Worm (Caenorhabditis elegans) whole organism, L1 larva: ENCODE measurements around the gene hic-1.

Experiments
- C04F5.9 ChIP-seq: sonication (generic microtip); optimal IDR thresholded peaks from 2 replicates; lab custom pipeline; 2016; ENCODE audit warnings: missing genetic modification characterization, missing compliant biosample characterization
- C16A3.4 ChIP-seq: fragments of 150-350 bp; optimal IDR thresholded peaks from 2 replicates; lab custom pipeline; 2014; ENCODE audit warnings: missing biosample characterization, missing genetic modification characterization
- Y116A8C.19 ChIP-seq: sonication (generic microtip); optimal IDR thresholded peaks from 2 replicates; lab custom pipeline; 2016; ENCODE audit warnings: missing compliant biosample characterization, missing genetic modification characterization, borderline replicate concordance
- aha-1 ChIP-seq: fragments of 150-350 bp; optimal IDR thresholded peaks from 2 replicates; lab custom pipeline; 2014; ENCODE audit warnings: missing biosample characterization, missing genetic modification characterization
- aly-2 ChIP-seq: fragments of 150-350 bp; optimal IDR thresholded peaks from 2 replicates; lab custom pipeline; 2014; ENCODE audit warnings: missing biosample characterization, missing genetic modification characterization
- blmp-1 ChIP-seq: fragments of 150-350 bp; optimal IDR thresholded peaks from 2 replicates; lab custom pipeline; 2014; ENCODE audit warnings: missing biosample characterization, missing genetic modification characterization
- ceh-82 ChIP-seq, 3 experiments: fragments of 150-350 bp in 1 of 3; sonication (generic microtip) in 2 of 3; optimal IDR thresholded peaks; 2 replicates each; lab custom pipeline; 2014 to 2017; ENCODE audit warnings: missing biosample characterization in 3 of 3, missing genetic modification characterization in 3 of 3
- ceh-88 ChIP-seq: fragments of 200-800 bp; sonication (Bioruptor generic); IDR thresholded peaks from 2 replicates; pipeline ENCODE4 v1.3.6; 2022; ENCODE audit warnings: missing genetic modification characterization, missing compliant biosample characterization
- ces-1 ChIP-seq: fragments of 150-350 bp; optimal IDR thresholded peaks from 2 replicates; lab custom pipeline; 2014; ENCODE audit warnings: missing biosample characterization, missing genetic modification reagents, missing genetic modification characterization
- dsc-1 ChIP-seq: sonication (generic microtip); optimal IDR thresholded peaks from 2 replicates; lab custom pipeline; 2016; ENCODE audit warnings: mild to moderate bottlenecking, missing genetic modification characterization, missing compliant biosample characterization
- efl-1 ChIP-seq, 4 experiments: fragments of 150-350 bp; optimal IDR thresholded peaks in 3 of 4; peaks in 1 of 4; 1 replicate in 1 of 4; 2 replicates in 3 of 4; lab custom pipeline; 2014; ENCODE audit warnings: missing biosample characterization in 2 of 4, missing genetic modification characterization in 2 of 4, missing genetic modification reagents in 2 of 4
- egl-13 ChIP-seq: sonication (generic microtip); optimal IDR thresholded peaks from 2 replicates; lab custom pipeline; 2016; ENCODE audit warnings: missing genotype, missing genetic modification reagents, missing genetic modification characterization, missing compliant biosample characterization
- egl-27 ChIP-seq, 2 experiments: fragments of 150-350 bp in 1 of 2; sonication (generic microtip); optimal IDR thresholded peaks; 3 replicates each; lab custom pipeline; 2017 to 2018; ENCODE audit warnings: missing biosample characterization in 2 of 2, missing genetic modification characterization in 2 of 2, missing genetic modification reagents in 2 of 2
- elt-2 ChIP-seq: sonication (generic microtip); optimal IDR thresholded peaks from 2 replicates; lab custom pipeline; 2016; ENCODE audit warnings: missing genetic modification characterization, mild to moderate bottlenecking, inconsistent platforms, missing compliant biosample characterization, missing genetic modification reagents
- elt-3 ChIP-seq, 6 experiments: fragments of 150-350 bp in 1 of 6; sonication (generic microtip); optimal IDR thresholded peaks; 2 replicates each; lab custom pipeline; 2017 to 2018; ENCODE audit warnings: missing biosample characterization in 6 of 6, missing genetic modification characterization in 6 of 6, inconsistent platforms in 1 of 6
- fkh-4 ChIP-seq: sonication (generic microtip); optimal IDR thresholded peaks from 2 replicates; lab custom pipeline; 2016; ENCODE audit warnings: missing compliant biosample characterization, missing genetic modification characterization, borderline replicate concordance
- fos-1 ChIP-seq: fragments of 150-350 bp; optimal IDR thresholded peaks from 2 replicates; lab custom pipeline; 2014; ENCODE audit warnings: missing biosample characterization, missing genetic modification characterization
- hlh-17 ChIP-seq: fragments of 200-800 bp; sonication (Bioruptor generic); optimal IDR thresholded peaks from 2 replicates; lab custom pipeline; 2018; ENCODE audit warnings: missing genetic modification characterization, mild to moderate bottlenecking, missing compliant biosample characterization, moderate library complexity, borderline replicate concordance
- hlh-4 ChIP-seq: sonication (generic microtip); optimal IDR thresholded peaks from 2 replicates; lab custom pipeline; 2016; ENCODE audit warnings: mild to moderate bottlenecking, missing genetic modification characterization, missing compliant biosample characterization
- irx-1 ChIP-seq: sonication (generic microtip); optimal IDR thresholded peaks from 2 replicates; lab custom pipeline; 2016; ENCODE audit warnings: missing genetic modification characterization, missing compliant biosample characterization
- isw-1 ChIP-seq: fragments of 200-800 bp; sonication (Bioruptor generic); IDR thresholded peaks from 2 replicates; pipeline ENCODE4 v1.3.6; 2022; ENCODE audit warnings: missing genetic modification characterization, missing compliant biosample characterization
- lin-14 ChIP-seq: fragments of 200-800 bp; sonication (Bioruptor generic); optimal IDR thresholded peaks from 2 replicates; lab custom pipeline; 2018; ENCODE audit warnings: mild to moderate bottlenecking, missing genetic modification characterization, moderate library complexity, missing compliant biosample characterization
- lin-15B ChIP-seq: fragments of 150-350 bp; sonication (generic microtip); optimal IDR thresholded peaks from 3 replicates; lab custom pipeline; 2014; ENCODE audit warnings: missing biosample characterization, missing genetic modification characterization
- lin-35 ChIP-seq, 2 experiments: fragments of 150-350 bp; optimal IDR thresholded peaks; 2 replicates each; lab custom pipeline; 2014; ENCODE audit warnings: missing biosample characterization in 2 of 2, missing genetic modification characterization in 2 of 2, missing genetic modification reagents in 2 of 2
- lin-39 ChIP-seq: fragments of 150-350 bp; optimal IDR thresholded peaks from 2 replicates; lab custom pipeline; 2014; ENCODE audit warnings: missing biosample characterization, missing genetic modification reagents, missing genetic modification characterization
- lir-3 ChIP-seq: sonication (generic microtip); optimal IDR thresholded peaks from 2 replicates; lab custom pipeline; 2016; ENCODE audit warnings: mild to moderate bottlenecking, missing genetic modification characterization, moderate library complexity, missing compliant biosample characterization; ENCODE audit not compliant: poor library complexity
- nhr-11 ChIP-seq: fragments of 150-350 bp; optimal IDR thresholded peaks from 2 replicates; lab custom pipeline; 2014; ENCODE audit warnings: missing biosample characterization, missing genetic modification characterization
- nhr-12 ChIP-seq: sonication (generic microtip); optimal IDR thresholded peaks from 2 replicates; lab custom pipeline; 2017; ENCODE audit warnings: missing biosample characterization, missing genetic modification characterization
- nhr-19 ChIP-seq: fragments of 200-800 bp; sonication (Bioruptor generic); conservative IDR thresholded peaks from 2 replicates; pipeline ENCODE4 v1.3.6; 2022; ENCODE audit warnings: missing genetic modification characterization, missing compliant biosample characterization
- nhr-237 ChIP-seq: fragments of 150-350 bp; optimal IDR thresholded peaks from 2 replicates; lab custom pipeline; 2014; ENCODE audit warnings: missing biosample characterization, missing genetic modification characterization
- nhr-28 ChIP-seq: fragments of 150-350 bp; optimal IDR thresholded peaks from 2 replicates; lab custom pipeline; 2014; ENCODE audit warnings: missing biosample characterization, missing genetic modification characterization
- nhr-47 ChIP-seq: sonication (generic microtip); optimal IDR thresholded peaks from 2 replicates; lab custom pipeline; 2016; ENCODE audit warnings: mild to moderate bottlenecking, missing genetic modification characterization, moderate library complexity, missing compliant biosample characterization
- nhr-71 ChIP-seq: sonication (generic microtip); optimal IDR thresholded peaks from 2 replicates; lab custom pipeline; 2016; ENCODE audit warnings: mild to moderate bottlenecking, missing genetic modification characterization, moderate library complexity, missing compliant biosample characterization
- nhr-76 ChIP-seq: sonication (generic microtip); optimal IDR thresholded peaks from 2 replicates; lab custom pipeline; 2017; ENCODE audit warnings: missing biosample characterization, missing genetic modification characterization
- nhr-77 ChIP-seq: fragments of 150-350 bp; optimal IDR thresholded peaks from 2 replicates; lab custom pipeline; 2014; ENCODE audit warnings: missing biosample characterization, missing genetic modification characterization
- nhr-84 ChIP-seq: sonication (generic microtip); optimal IDR thresholded peaks from 2 replicates; lab custom pipeline; 2017; ENCODE audit warnings: missing biosample characterization, missing genetic modification characterization
- nhr-90 ChIP-seq: sonication (generic microtip); optimal IDR thresholded peaks from 2 replicates; lab custom pipeline; 2016; ENCODE audit warnings: mild to moderate bottlenecking, missing genetic modification characterization, missing compliant biosample characterization; ENCODE audit not compliant: poor library complexity
- pag-3 ChIP-seq: sonication (generic microtip); optimal IDR thresholded peaks from 2 replicates; lab custom pipeline; 2017; ENCODE audit warnings: missing genetic modification characterization, mild to moderate bottlenecking, missing compliant biosample characterization, antibody characterized with exemption, borderline replicate concordance; ENCODE audit not compliant: insufficient read depth
- rnt-1 ChIP-seq: sonication (generic microtip); optimal IDR thresholded peaks from 2 replicates; lab custom pipeline; 2016; ENCODE audit warnings: mild to moderate bottlenecking, missing genetic modification characterization, moderate library complexity, missing compliant biosample characterization
- snpc-4 ChIP-seq: fragments of 150-350 bp; optimal IDR thresholded peaks from 2 replicates; lab custom pipeline; 2014; ENCODE audit warnings: missing biosample characterization, missing genetic modification characterization
- snu-23 ChIP-seq: sonication (generic microtip); optimal IDR thresholded peaks from 2 replicates; lab custom pipeline; 2016; ENCODE audit warnings: missing genetic modification characterization, missing compliant biosample characterization
- sptf-1 ChIP-seq: fragments of 150-350 bp; optimal IDR thresholded peaks from 2 replicates; lab custom pipeline; 2014; ENCODE audit warnings: missing biosample characterization, missing genetic modification characterization
- tbx-2 ChIP-seq: sonication (generic microtip); optimal IDR thresholded peaks from 2 replicates; lab custom pipeline; 2016; ENCODE audit warnings: missing genetic modification characterization, missing compliant biosample characterization
- unc-30 ChIP-seq: sonication (generic microtip); optimal IDR thresholded peaks from 2 replicates; lab custom pipeline; 2017; ENCODE audit warnings: missing biosample characterization, missing genetic modification characterization
- unc-86 ChIP-seq: sonication (generic microtip); optimal IDR thresholded peaks from 2 replicates; lab custom pipeline; 2016; ENCODE audit warnings: missing genetic modification characterization, missing compliant biosample characterization
- unc-98 ChIP-seq: fragments of 200-800 bp; sonication (Bioruptor generic); IDR thresholded peaks from 2 replicates; pipeline ENCODE4 v1.3.6; 2022; ENCODE audit warnings: missing genetic modification characterization, missing compliant biosample characterization
- vab-15 ChIP-seq: sonication (generic microtip); optimal IDR thresholded peaks from 2 replicates; lab custom pipeline; 2017; ENCODE audit warnings: missing genotype, mild to moderate bottlenecking, missing genetic modification characterization, missing compliant biosample characterization
- xbp-1 ChIP-seq: sonication (generic microtip); optimal IDR thresholded peaks from 2 replicates; lab custom pipeline; 2016; ENCODE audit warnings: missing genetic modification characterization, missing compliant biosample characterization
- ztf-11 ChIP-seq, 2 experiments: sonication (generic microtip); optimal IDR thresholded peaks; 2 replicates each; lab custom pipeline; 2016 to 2017; ENCODE audit warnings: missing genetic modification characterization in 2 of 2, missing biosample characterization in 1 of 2, missing compliant biosample characterization in 1 of 2

Gene hic-1

DNA sequence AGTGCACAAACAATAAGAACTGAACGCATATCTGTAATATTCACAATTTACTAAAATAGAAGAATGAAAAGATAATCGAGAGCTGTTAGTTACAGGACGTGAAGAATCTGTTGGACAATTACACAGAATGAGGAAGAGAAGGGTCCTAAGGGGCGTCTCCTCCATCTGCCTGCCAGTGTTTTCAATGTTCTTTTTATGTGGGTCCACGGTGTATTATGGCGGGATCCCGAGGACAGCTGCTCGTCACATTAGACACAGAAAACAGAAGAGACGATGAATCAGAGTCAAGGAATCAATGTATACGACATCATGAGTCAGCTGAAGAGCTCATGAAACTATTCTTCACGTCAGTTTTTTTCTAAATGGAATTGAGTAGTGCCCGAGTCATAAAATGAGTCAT, 1.5 kb downstream of the hic-1 start, which contains the start of gene ttr-6:
TSS of gene ttr-6 (minus strand) at position 33 of the 400 bp plus-strand sequence.
- peak; percentile 23; the same call in 1 of the 2 replicates for TF ChIP-seq nhr-19
- TF ChIP-seq lir-3 = no peak
- TF ChIP-seq pag-3 (tag; lab: Kevin White, UChicago) = peak; percentile 34
- TF ChIP-seq aly-2 = no peak
- peak; percentile 2 for TF ChIP-seq snu-23 (GFP tag; lab: Kevin White, UChicago)
- TF ChIP-seq ceh-82 (tag; optimal IDR thresholded peaks at IDR 0.05; lab: Kevin White, UChicago) = no peak
- TF ChIP-seq rnt-1 (tag; lab: Kevin White, UChicago) = peak; percentile 69
- peak; percentile 42 for TF ChIP-seq nhr-71 (tag; lab: Kevin White, UChicago)
- TF ChIP-seq efl-1 (optimal IDR thresholded peaks at IDR 0.05; lab: Kevin White, UChicago) = no peak
- peak in 1 of 2 experiments; percentile 31 for TF ChIP-seq efl-1 (GFP tag; optimal IDR thresholded peaks at IDR 0.05 in 1 of 2; lab: Kevin White, UChicago)
- peak; percentile 53 for TF ChIP-seq lin-14

DNA sequence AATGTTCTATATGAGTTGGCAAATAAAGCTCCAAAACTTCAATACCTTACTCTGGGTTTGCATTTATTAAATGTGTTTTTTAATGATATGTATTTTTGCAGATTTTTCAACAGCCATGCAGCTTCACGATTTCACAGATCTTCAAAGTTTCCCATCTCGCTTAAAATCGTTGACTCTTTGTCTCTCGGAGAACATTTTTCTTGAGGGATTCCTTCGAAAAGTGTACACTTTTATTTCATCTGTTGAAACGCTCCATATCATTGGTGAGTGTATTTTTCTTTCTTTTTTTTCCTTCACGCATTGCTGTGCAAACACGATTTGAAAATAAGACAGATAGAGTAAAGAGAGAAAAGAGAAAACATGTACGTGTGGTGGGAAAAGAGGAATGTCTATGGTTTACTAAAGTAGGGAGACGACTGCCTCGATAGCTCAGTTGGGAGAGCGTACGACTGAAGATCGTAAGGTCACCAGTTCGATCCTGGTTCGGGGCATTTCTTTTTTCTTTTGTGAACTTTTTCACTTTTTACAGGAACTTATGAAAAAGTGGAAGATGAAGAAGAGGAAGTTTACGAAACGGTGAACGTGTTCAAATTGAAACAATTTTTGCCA, 5.3 kb downstream of the hic-1 start:
- TF ChIP-seq efl-1 (optimal IDR thresholded peaks at IDR 0.05; lab: Kevin White, UChicago) (peak; percentile 3 to 21), efl-1 (GFP tag; optimal IDR thresholded peaks at IDR 0.05 in 1 of 2; lab: Kevin White, UChicago) (peak in 1 of 2 experiments; percentile 6), Y116A8C.19 (tag; lab: Kevin White, UChicago) (no peak), vab-15 (tag; lab: Kevin White, UChicago) (no peak), snpc-4 (peak; percentile 36), hlh-17 (no peak), elt-3 (tag; optimal IDR thresholded peaks at IDR 0.05; lab: Kevin White, UChicago) (peak in 1 of 6 experiments; percentile 74), unc-98 (GFP tag; lab: Robert Waterston, UW) (no peak), unc-30 (tag; lab: Kevin White, UChicago) (no peak), nhr-12 (tag; lab: Kevin White, UChicago) (no peak), nhr-84 (tag; lab: Kevin White, UChicago) (no peak), nhr-71 (tag; lab: Kevin White, UChicago) (peak; percentile 77), dsc-1 (tag; lab: Kevin White, UChicago) (peak; percentile 79), isw-1 (GFP tag; lab: Robert Waterston, UW) (no peak), nhr-47 (tag; lab: Kevin White, UChicago) (peak; percentile 77), tbx-2 (tag; lab: Kevin White, UChicago) (peak; percentile 67), ceh-88 (GFP tag; lab: Robert Waterston, UW) (no peak), nhr-76 (tag; lab: Kevin White, UChicago) (no peak), egl-13 (tag; lab: Kevin White, UChicago) (no peak), hlh-4 (no peak), xbp-1 (tag; lab: Kevin White, UChicago) (peak; percentile 83), ces-1 (GFP tag; lab: Kevin White, UChicago) (no peak), lin-35 (GFP tag; optimal IDR thresholded peaks at IDR 0.05; lab: Kevin White, UChicago) (peak; percentile 19 to 68), lin-39 (tag; lab: Kevin White, UChicago) (no peak), nhr-237 (no peak), C16A3.4 (peak; percentile 71), nhr-11 (tag; lab: Kevin White, UChicago) (no peak), nhr-90 (tag; lab: Kevin White, UChicago) (peak; percentile 65), blmp-1 (peak; percentile 20), sptf-1 (tag; lab: Kevin White, UChicago) (no peak), fos-1 (peak; percentile 44), ztf-11 (tag; optimal IDR thresholded peaks at IDR 0.05; lab: Kevin White, UChicago) (no peak), elt-2 (tag; lab: Kevin White, UChicago) (peak; percentile 33), lin-15B (tag; lab: Kevin White, UChicago) (no peak), nhr-77 (tag; lab: Kevin White, UChicago) (peak; percentile 60), unc-86 (tag; lab: Kevin White, UChicago) (peak; percentile 43), aha-1 (tag; lab: Kevin White, UChicago) (no peak), fkh-4 (tag; lab: Kevin White, UChicago) (no peak), irx-1 (tag; lab: Kevin White, UChicago) (peak; percentile 58), nhr-28 (tag; lab: Kevin White, UChicago) (no peak), egl-27 (tag; optimal IDR thresholded peaks at IDR 0.05; lab: Kevin White, UChicago) (no peak), lir-3 (peak; percentile 30), C04F5.9 (tag; lab: Kevin White, UChicago) (no peak)
